Fruit fly (Drosophila melanogaster) whole organism, adult: ENCODE results near the gene scrt.

ENCODE experiments used
- CG11617 ChIP-seq: fragments of 200-800 bp; sonication (Bioruptor generic); optimal IDR thresholded peaks from 2 replicates; lab custom pipeline; 2017; ENCODE audit warnings: mild to moderate bottlenecking, missing biosample characterization, missing genetic modification reagents, missing genetic modification characterization
- CG12768 ChIP-seq: fragments of 200-800 bp; sonication (Bioruptor generic); optimal IDR thresholded peaks from 2 replicates; lab custom pipeline; 2017; ENCODE audit warnings: missing biosample characterization, missing genetic modification characterization, mild to moderate bottlenecking, moderate library complexity, missing genetic modification reagents
- CG33017 ChIP-seq: fragments of 200-800 bp; sonication (Bioruptor generic); optimal IDR thresholded peaks from 2 replicates; lab custom pipeline; 2018; ENCODE audit warnings: missing biosample characterization, mild to moderate bottlenecking, missing genetic modification characterization, moderate library complexity
- CG5204 ChIP-seq: fragments of 200-800 bp; sonication (Bioruptor generic); optimal IDR thresholded peaks from 2 replicates; lab custom pipeline; 2016; ENCODE audit warnings: missing biosample characterization, missing genetic modification characterization
- CG7045 ChIP-seq: fragments of 200-800 bp; sonication (Bioruptor generic); optimal IDR thresholded peaks from 2 replicates; lab custom pipeline; 2017; ENCODE audit warnings: missing biosample characterization, mild to moderate bottlenecking, missing genetic modification characterization
- CG7101 ChIP-seq: fragments of 200-800 bp; sonication (Bioruptor generic); optimal IDR thresholded peaks from 2 replicates; lab custom pipeline; 2018; ENCODE audit warnings: missing biosample characterization, mild to moderate bottlenecking, missing genetic modification characterization, moderate library complexity
- Clk ChIP-seq: fragments of 200-800 bp; sonication (Bioruptor generic); optimal IDR thresholded peaks from 2 replicates; lab custom pipeline; 2017; ENCODE audit warnings: missing biosample characterization, missing genetic modification characterization
- Hr96 ChIP-seq: fragments of 200-800 bp; sonication (Bioruptor generic); optimal IDR thresholded peaks from 2 replicates; lab custom pipeline; 2016; ENCODE audit warnings: missing biosample characterization, missing genetic modification characterization
- bab1 ChIP-seq: fragments of 200-800 bp; sonication (Bioruptor generic); optimal IDR thresholded peaks from 3 replicates; lab custom pipeline; 2019; ENCODE audit warnings: missing biosample characterization, mild to moderate bottlenecking, missing genetic modification characterization, moderate library complexity
- cic ChIP-seq: fragments of 200-800 bp; sonication (Bioruptor generic); optimal IDR thresholded peaks from 2 replicates; lab custom pipeline; 2017; ENCODE audit warnings: missing biosample characterization, mild to moderate bottlenecking, missing genetic modification characterization, moderate library complexity
- kay ChIP-seq: fragments of 200-800 bp; sonication (Bioruptor generic); peaks from one replicate; lab custom pipeline; 2016; ENCODE audit warnings: missing biosample characterization, missing genetic modification characterization, borderline replicate concordance
- toe ChIP-seq: fragments of 200-800 bp; sonication (Bioruptor generic); optimal IDR thresholded peaks from 2 replicates; lab custom pipeline; 2016; ENCODE audit warnings: missing biosample characterization, missing genetic modification characterization

DNA sequence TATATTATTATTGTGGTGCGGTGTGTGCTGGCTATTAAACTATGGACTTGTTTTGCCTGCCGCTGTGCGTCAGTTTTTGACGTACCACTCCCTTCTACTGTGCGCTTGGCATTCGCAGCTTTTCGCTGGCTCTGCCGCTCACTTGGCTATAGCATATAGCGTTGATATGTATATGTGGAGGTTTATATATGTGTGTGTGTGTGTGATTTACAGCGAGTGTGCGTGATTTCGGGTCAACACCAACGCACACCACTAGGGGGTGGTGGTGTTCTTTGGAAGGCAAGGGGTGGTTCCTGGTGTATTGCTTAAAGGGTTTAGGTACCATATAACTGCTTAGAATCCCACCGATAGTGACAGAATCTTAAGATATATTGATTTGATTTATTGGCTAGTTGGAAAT lies 19.0 kb upstream of the scrt start, which contains the start of gene CG12605:
- TF ChIP-seq CG12768 (no peak), Clk (no peak), CG33017 (tag; lab: Kevin White, UChicago) (no peak), CG7101 (tag; lab: Kevin White, UChicago) (no peak), kay (GFP tag; lab: Kevin White, UChicago) (no peak), Hr96 (GFP tag; lab: Kevin White, UChicago) (no peak), bab1 (GFP tag; lab: Kevin White, UChicago) (no peak), CG5204 (GFP tag; lab: Kevin White, UChicago) (no peak), cic (GFP tag; lab: Kevin White, UChicago) (no peak), CG11617 (GFP tag; lab: Kevin White, UChicago) (no peak), CG7045 (GFP tag; lab: Kevin White, UChicago) (no peak), toe (no peak)
